Worm (Caenorhabditis elegans): Measurements from ENCODE around the gene C48B4.8.

Gene C48B4.8

DNA sequence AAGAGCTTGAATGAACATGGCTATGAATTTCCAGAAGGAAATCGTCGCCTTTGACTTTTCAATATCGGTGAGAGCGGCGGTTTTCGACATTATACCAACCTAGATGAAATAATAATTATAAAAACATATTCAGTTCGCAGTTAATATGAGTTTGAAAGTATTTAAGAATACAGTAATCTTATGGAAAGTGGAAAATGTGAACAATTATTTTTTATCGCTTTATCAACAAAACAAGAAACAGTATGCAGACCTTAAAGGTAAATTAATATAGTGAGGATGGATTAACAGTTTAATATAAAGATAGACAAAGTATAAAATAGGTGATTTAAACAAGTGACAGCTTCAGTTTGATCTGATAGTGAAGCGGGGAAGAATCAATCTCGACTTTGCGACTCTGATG lies 2.6 kb downstream of the C48B4.8 start, which contains the start of gene C48B4.6:
Gene C48B4.6 (minus strand): TSS at position 101 of the 400 bp plus-strand sequence.
- TF ChIP-seq ceh-6 (GFP tag; optimal IDR thresholded peaks at IDR 0.05) (no peak), zip-5 (tag; optimal IDR thresholded peaks at IDR 0.05) (no peak), ceh-24 (tag; optimal IDR thresholded peaks at IDR 0.05) (no peak), ahr-1 (tag; optimal IDR thresholded peaks at IDR 0.05) (no peak)

DNA sequence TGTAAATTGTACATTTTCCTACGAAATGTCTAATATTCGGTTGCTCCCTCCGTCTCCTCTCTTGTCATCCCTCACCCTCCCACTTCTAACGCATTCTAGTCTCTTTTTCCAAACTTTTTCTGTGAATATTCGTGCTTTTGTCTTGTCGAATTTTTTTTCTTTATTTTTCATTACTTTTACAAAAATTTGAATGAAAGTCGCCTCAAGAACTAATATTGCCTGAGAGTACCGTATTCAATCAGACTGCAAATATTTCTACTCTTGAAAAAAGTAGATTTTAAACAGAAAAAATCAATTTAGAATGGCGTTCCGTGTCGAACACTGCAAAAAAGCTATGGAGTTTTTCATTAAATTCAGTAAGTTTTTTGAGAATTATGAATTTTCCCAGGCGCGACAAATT lies 4.8 kb downstream of the C48B4.8 start, which contains the start of gene ZK1098.11:
Gene ZK1098.11 (plus strand): TSS at position 301 of the 400 bp plus-strand sequence.
- TF ChIP-seq ceh-48 (tag; optimal IDR thresholded peaks at IDR 0.05): no peak
- TF ChIP-seq unc-3 (GFP tag; conservative IDR thresholded peaks at IDR 0.05): no peak
- no peak for TF ChIP-seq unc-3 (tag; optimal IDR thresholded peaks at IDR 0.05)
- TF ChIP-seq ceh-14 (tag; optimal IDR thresholded peaks at IDR 0.05): no peak
- no peak for TF ChIP-seq lin-11 (tag; optimal IDR thresholded peaks at IDR 0.05)
- no peak for TF ChIP-seq madf-2 (tag; optimal IDR thresholded peaks at IDR 0.05)
- no peak for TF ChIP-seq unc-55 (GFP tag; optimal IDR thresholded peaks at IDR 0.05)
- no peak for TF ChIP-seq pqm-1 (tag; optimal IDR thresholded peaks at IDR 0.05)
- no peak for TF ChIP-seq pat-9 (tag; optimal IDR thresholded peaks at IDR 0.05)
- no peak for TF ChIP-seq hlh-8 (tag; optimal IDR thresholded peaks at IDR 0.05)
- no peak for TF ChIP-seq nfya-1 (tag; optimal IDR thresholded peaks at IDR 0.05)
- no peak for TF ChIP-seq dve-1 (tag; optimal IDR thresholded peaks at IDR 0.05)
- TF ChIP-seq pha-2 (tag; optimal IDR thresholded peaks at IDR 0.05): no peak
- no peak for TF ChIP-seq pag-3 (tag; optimal IDR thresholded peaks at IDR 0.05; ENCODE audit: borderline replicate concordance)
- no peak for TF ChIP-seq sdc-2 (tag; optimal IDR thresholded peaks at IDR 0.05)
- no peak for TF ChIP-seq ceh-6 (GFP tag; optimal IDR thresholded peaks at IDR 0.05)
- no peak for TF ChIP-seq tbx-2 (tag; optimal IDR thresholded peaks at IDR 0.05)
- no peak for TF ChIP-seq fkh-10 (GFP tag; optimal IDR thresholded peaks at IDR 0.05)
- TF ChIP-seq K02D7.2 (tag; optimal IDR thresholded peaks at IDR 0.05): no peak
- no peak for TF ChIP-seq ceh-22 (tag; optimal IDR thresholded peaks at IDR 0.05)
- no peak for TF ChIP-seq ahr-1 (tag; optimal IDR thresholded peaks at IDR 0.05)

DNA sequence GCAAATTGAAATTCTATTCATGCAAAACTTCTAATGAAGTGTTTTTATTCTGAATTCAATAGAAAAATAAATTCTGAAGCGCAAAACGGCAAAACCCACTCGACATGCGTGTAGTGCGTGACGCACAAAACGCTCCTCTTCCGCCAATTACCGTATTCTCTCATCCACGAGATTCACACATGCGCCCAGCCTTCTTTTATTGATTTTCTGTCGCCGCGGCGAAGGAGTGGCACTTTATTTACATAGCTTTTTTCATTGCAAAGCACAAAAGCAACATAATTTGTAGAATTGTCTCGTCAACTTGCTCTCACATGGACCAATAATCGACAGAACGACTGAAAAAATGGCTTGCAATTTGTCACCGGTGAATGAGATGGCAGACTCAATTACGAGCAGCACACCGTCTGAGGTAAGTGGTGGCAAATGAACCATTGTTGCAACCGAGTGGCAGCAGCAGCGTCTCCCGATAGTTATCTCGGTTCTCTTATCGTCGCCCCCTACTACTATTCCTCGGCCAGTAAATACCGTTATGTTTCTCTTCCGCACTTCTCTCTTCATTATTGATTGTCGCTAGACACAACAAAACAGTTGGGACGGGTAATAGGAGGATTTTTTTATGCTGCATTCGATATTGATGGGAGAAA lies 14.9 kb downstream of the C48B4.8 start, which contains the start of gene unc-16:
Gene unc-16 (plus strand): TSS at position 243 of the 644 bp plus-strand sequence.
- TF ChIP-seq Y22D7AL.16 (tag; optimal IDR thresholded peaks at IDR 0.05) (no peak), ceh-24 (tag; optimal IDR thresholded peaks at IDR 0.05) (no peak), lin-11 (tag; optimal IDR thresholded peaks at IDR 0.05) (no peak), C08G9.2 (tag; optimal IDR thresholded peaks at IDR 0.05) (no peak), unc-42 (tag; optimal IDR thresholded peaks at IDR 0.05) (peak; percentile 36), che-1 (tag; optimal IDR thresholded peaks at IDR 0.05) (no peak), dmd-4 (tag; optimal IDR thresholded peaks at IDR 0.05; ENCODE audit: borderline replicate concordance) (no peak), pag-3 (tag; optimal IDR thresholded peaks at IDR 0.05; ENCODE audit: borderline replicate concordance) (no peak), unc-86 (tag; optimal IDR thresholded peaks at IDR 0.05) (peak; percentile 0), hlh-13 (GFP tag; optimal IDR thresholded peaks at IDR 0.05) (no peak), elt-2 (tag; optimal IDR thresholded peaks at IDR 0.05) (peak; percentile 47), ceh-6 (GFP tag; optimal IDR thresholded peaks at IDR 0.05) (no peak), ztf-16 (tag; optimal IDR thresholded peaks at IDR 0.05) (peak; percentile 56), sox-2 (GFP tag; IDR thresholded peaks at IDR 0.05) (no peak), fkh-10 (GFP tag; optimal IDR thresholded peaks at IDR 0.05) (no peak), ahr-1 (tag; optimal IDR thresholded peaks at IDR 0.05) (no peak), nfya-1 (tag; optimal IDR thresholded peaks at IDR 0.05) (peak; percentile 95), ceh-18 (tag; optimal IDR thresholded peaks at IDR 0.05) (peak; percentile 58), ref-2 (tag; optimal IDR thresholded peaks at IDR 0.05) (peak; percentile 25), odd-2 (tag; optimal IDR thresholded peaks at IDR 0.05) (no peak), hlh-30 (tag; optimal IDR thresholded peaks at IDR 0.05; ENCODE audit: insufficient read depth) (peak; percentile 93), elt-4 (tag; optimal IDR thresholded peaks at IDR 0.05) (no peak), tbx-2 (tag; optimal IDR thresholded peaks at IDR 0.05) (peak; percentile 74), pat-9 (tag; optimal IDR thresholded peaks at IDR 0.05) (no peak), npax-4 (tag; optimal IDR thresholded peaks at IDR 0.05) (no peak), ama-1 (optimal IDR thresholded peaks at IDR 0.05) (peak; percentile 1), hlh-8 (tag; optimal IDR thresholded peaks at IDR 0.05) (peak; percentile 55), C38D4.7 (GFP tag; optimal IDR thresholded peaks at IDR 0.05) (no peak), pha-4 (tag; optimal IDR thresholded peaks at IDR 0.05) (peak; percentile 78), mec-3 (tag; optimal IDR thresholded peaks at IDR 0.05; ENCODE audit: borderline replicate concordance) (no peak), sox-4 (tag; optimal IDR thresholded peaks at IDR 0.05) (no peak), pros-1 (tag; optimal IDR thresholded peaks at IDR 0.05) (no peak), ceh-48 (tag; optimal IDR thresholded peaks at IDR 0.05) (peak; percentile 99), ets-4 (tag; optimal IDR thresholded peaks at IDR 0.05) (peak; percentile 40), nhr-11 (tag; optimal IDR thresholded peaks at IDR 0.05) (no peak)
